Worm (Caenorhabditis elegans): ENCODE measurements around the gene F07C6.4.

Gene F07C6.4

DNA sequence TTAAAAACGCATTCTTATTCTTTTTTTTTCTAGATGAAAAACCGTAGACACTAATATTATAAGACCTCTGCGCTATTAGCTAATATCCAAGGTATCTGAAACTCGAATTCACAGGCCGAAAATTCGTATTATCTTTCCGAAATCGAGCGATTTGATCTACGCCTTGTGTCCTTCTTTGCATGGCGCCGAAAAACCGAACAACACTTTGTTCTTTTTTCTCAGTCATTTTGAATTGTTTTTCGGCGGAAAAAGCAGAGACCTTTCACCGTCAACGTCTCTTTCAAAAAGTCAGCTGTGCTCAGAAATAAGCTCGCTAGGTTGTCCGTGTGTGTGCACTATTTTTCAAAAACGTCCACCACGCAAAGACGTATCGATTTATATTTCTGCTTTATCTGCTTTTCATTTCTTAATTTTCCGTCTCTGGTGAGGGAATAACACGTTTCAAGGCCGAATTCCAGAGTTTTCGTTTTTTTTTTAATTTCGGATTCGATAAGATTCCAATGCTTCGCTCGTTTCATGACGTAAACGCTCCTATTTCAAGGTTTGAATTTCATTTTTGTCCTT is 25.2 kb downstream of the F07C6.4 start:
- peak; percentile 21 for TF ChIP-seq ces-1 (GFP tag; optimal IDR thresholded peaks at IDR 0.05)
- no peak for TF ChIP-seq nhr-28 (tag; optimal IDR thresholded peaks at IDR 0.05)
- TF ChIP-seq hlh-1 (tag; optimal IDR thresholded peaks at IDR 0.05), result peak; percentile 56

ce11 chrIV:12831609-12832500 is 26.1 kb downstream of the F07C6.4 start:
- TF ChIP-seq mep-1 (tag; optimal IDR thresholded peaks at IDR 0.05), result no peak
- peak; percentile 85 for TF ChIP-seq lsy-2 (tag; optimal IDR thresholded peaks at IDR 0.05)

- no peak for TF ChIP-seq tbx-8 (GFP tag; optimal IDR thresholded peaks at IDR 0.05)
- no peak for TF ChIP-seq sptf-1 (tag; optimal IDR thresholded peaks at IDR 0.05)
- TF ChIP-seq hlh-1 (tag; optimal IDR thresholded peaks at IDR 0.05), result peak; percentile 92
Observed at ce11 chrIV:12833698-12834416, 28.1 kb downstream of the F07C6.4 start.

- TF ChIP-seq ztf-11 (tag; optimal IDR thresholded peaks at IDR 0.05) (no peak), lsy-2 (tag; optimal IDR thresholded peaks at IDR 0.05) (peak; percentile 3), elt-3 (tag; optimal IDR thresholded peaks at IDR 0.05) (no peak), ceh-83 (GFP tag; optimal IDR thresholded peaks at IDR 0.05) (no peak), tbx-8 (GFP tag; optimal IDR thresholded peaks at IDR 0.05) (no peak), sem-2 (GFP tag; optimal IDR thresholded peaks at IDR 0.05) (no peak), unc-62 (GFP tag; optimal IDR thresholded peaks at IDR 0.05) (no peak)
Observed at ce11 chrIV:12834417-12834731, 28.6 kb downstream of the F07C6.4 start.

DNA sequence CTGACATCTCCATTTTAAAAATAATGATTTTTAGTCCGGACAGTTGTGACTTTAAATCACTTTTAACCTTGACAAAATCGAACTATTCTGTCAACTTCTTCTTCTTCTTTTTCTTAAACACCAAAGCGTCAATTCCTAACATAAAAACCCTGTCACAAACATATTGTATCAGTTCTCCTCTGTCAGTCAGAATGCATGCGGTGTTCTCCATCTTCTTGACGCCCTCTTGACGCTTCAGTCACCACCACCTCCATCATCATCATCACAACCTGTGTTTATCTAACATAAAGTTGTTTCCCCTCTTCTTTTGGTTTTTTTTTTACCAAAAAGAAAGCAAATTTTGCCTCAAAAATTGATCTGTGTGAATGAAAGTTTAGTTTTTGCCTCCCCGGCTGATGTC is 29.6 kb downstream of the F07C6.4 start:
- TF ChIP-seq zip-8 (tag; optimal IDR thresholded peaks at IDR 0.05), result no peak
- TF ChIP-seq nhr-12 (tag; optimal IDR thresholded peaks at IDR 0.05), result no peak
- no peak for TF ChIP-seq mls-2 (tag; optimal IDR thresholded peaks at IDR 0.05)
- TF ChIP-seq cnd-1 (tag; optimal IDR thresholded peaks at IDR 0.05), result no peak
- TF ChIP-seq sptf-1 (tag; optimal IDR thresholded peaks at IDR 0.05), result no peak
- TF ChIP-seq mab-5 (tag; optimal IDR thresholded peaks at IDR 0.05), result no peak
- TF ChIP-seq ces-1 (GFP tag; optimal IDR thresholded peaks at IDR 0.05), result no peak
- TF ChIP-seq elt-3 (tag; optimal IDR thresholded peaks at IDR 0.05), result no peak
- no peak for TF ChIP-seq M03D4.4 (tag; optimal IDR thresholded peaks at IDR 0.05)
- TF ChIP-seq elt-1 (tag; optimal IDR thresholded peaks at IDR 0.05; ENCODE audit: borderline replicate concordance, insufficient read depth), result no peak

- no peak for TF ChIP-seq sem-2 (GFP tag; optimal IDR thresholded peaks at IDR 0.05)
- TF ChIP-seq lsy-2 (tag; optimal IDR thresholded peaks at IDR 0.05), result no peak
- no peak for TF ChIP-seq lin-32 (GFP tag; optimal IDR thresholded peaks at IDR 0.05)
- no peak for TF ChIP-seq drap-1 (GFP tag; optimal IDR thresholded peaks at IDR 0.05)
- TF ChIP-seq ceh-43 (GFP tag; optimal IDR thresholded peaks at IDR 0.05), result no peak
- no peak for TF ChIP-seq blmp-1 (tag; optimal IDR thresholded peaks at IDR 0.05)
- TF ChIP-seq sptf-1 (tag; optimal IDR thresholded peaks at IDR 0.05), result no peak
- TF ChIP-seq lin-13 (tag; optimal IDR thresholded peaks at IDR 0.05), result no peak
- TF ChIP-seq elt-1 (tag; optimal IDR thresholded peaks at IDR 0.05; ENCODE audit: borderline replicate concordance, insufficient read depth), result no peak
- no peak for TF ChIP-seq elt-3 (tag; optimal IDR thresholded peaks at IDR 0.05)
- no peak for TF ChIP-seq nhr-237 (tag; optimal IDR thresholded peaks at IDR 0.05)
- no peak for TF ChIP-seq flh-1 (GFP tag; optimal IDR thresholded peaks at IDR 0.05)
- no peak for TF ChIP-seq M03D4.4 (tag; optimal IDR thresholded peaks at IDR 0.05)
Observed at ce11 chrIV:12836208-12836607, 30.5 kb downstream of the F07C6.4 start, which contains the start of gene M02B1.3. Gene M02B1.3 (plus strand): TSS chrIV:12836508.
